Worm (Caenorhabditis elegans) whole organism, mixed stage, embryonic: Measurements from ENCODE around the gene rabn-5.

Source experiments
- blmp-1 ChIP-seq: fragments of 150-350 bp; optimal IDR thresholded peaks from 2 replicates; lab custom pipeline; 2014; ENCODE audit warnings: missing biosample characterization, missing genetic modification characterization
- ceh-83 ChIP-seq: fragments of 200-800 bp; sonication (Bioruptor generic); optimal IDR thresholded peaks from 2 replicates; lab custom pipeline; 2018; ENCODE audit warnings: mild to moderate bottlenecking, missing genetic modification characterization, missing compliant biosample characterization
- ces-1 ChIP-seq: fragments of 150-350 bp; optimal IDR thresholded peaks from 2 replicates; lab custom pipeline; 2014; ENCODE audit warnings: missing biosample characterization, missing genetic modification reagents, missing genetic modification characterization
- cnd-1 ChIP-seq: fragments of 200-800 bp; sonication (Bioruptor generic); optimal IDR thresholded peaks from 2 replicates; lab custom pipeline; 2018; ENCODE audit warnings: mild to moderate bottlenecking, missing genetic modification characterization, missing compliant biosample characterization
- elt-3 ChIP-seq: fragments of 150-350 bp; optimal IDR thresholded peaks from 2 replicates; lab custom pipeline; 2014; ENCODE audit warnings: missing biosample characterization, missing genetic modification characterization
- ham-2 ChIP-seq: fragments of 200-800 bp; sonication (Bioruptor generic); optimal IDR thresholded peaks from 2 replicates; lab custom pipeline; 2018; ENCODE audit warnings: mild to moderate bottlenecking, missing genetic modification characterization, missing compliant biosample characterization
- lin-13 ChIP-seq: fragments of 150-350 bp; optimal IDR thresholded peaks from 2 replicates; lab custom pipeline; 2014; ENCODE audit warnings: missing biosample characterization, missing genetic modification characterization
- lsy-2 ChIP-seq: fragments of 150-350 bp; optimal IDR thresholded peaks from 2 replicates; lab custom pipeline; 2014; ENCODE audit warnings: missing biosample characterization, missing genetic modification characterization
- nhr-12 ChIP-seq: fragments of 150-350 bp; optimal IDR thresholded peaks from 2 replicates; lab custom pipeline; 2014; ENCODE audit warnings: missing biosample characterization, missing genetic modification characterization
- nhr-237 ChIP-seq: fragments of 150-350 bp; optimal IDR thresholded peaks from 2 replicates; lab custom pipeline; 2014; ENCODE audit warnings: missing biosample characterization, missing genetic modification characterization
- nhr-28 ChIP-seq: fragments of 150-350 bp; optimal IDR thresholded peaks from 2 replicates; lab custom pipeline; 2014; ENCODE audit warnings: missing biosample characterization, missing genetic modification characterization
- nhr-76 ChIP-seq: sonication (generic microtip); optimal IDR thresholded peaks from 2 replicates; lab custom pipeline; 2017; ENCODE audit warnings: missing biosample characterization, missing genetic modification characterization
- unc-39 ChIP-seq: fragments of 150-350 bp; optimal IDR thresholded peaks from 2 replicates; lab custom pipeline; 2014; ENCODE audit warnings: missing biosample characterization, missing genetic modification characterization
- ztf-11 ChIP-seq: fragments of 150-350 bp; optimal IDR thresholded peaks from 2 replicates; lab custom pipeline; 2014; ENCODE audit warnings: missing biosample characterization, missing genetic modification characterization

ce11 chrIII:5915926-5916325 is 51.6 kb downstream of the rabn-5 start:
- TF ChIP-seq unc-39 (tag; lab: Kevin White, UChicago) (no peak), ceh-83 (GFP tag; lab: Kevin White, UChicago) (no peak), ham-2 (GFP tag; lab: Kevin White, UChicago) (no peak), elt-3 (tag; lab: Kevin White, UChicago) (no peak), nhr-76 (tag; lab: Kevin White, UChicago) (no peak), lin-13 (tag; lab: Kevin White, UChicago) (no peak), nhr-237 (no peak), ces-1 (no peak), lsy-2 (tag; lab: Kevin White, UChicago) (no peak), nhr-28 (tag; lab: Kevin White, UChicago) (no peak), ztf-11 (tag; lab: Kevin White, UChicago) (no peak), blmp-1 (tag; lab: Kevin White, UChicago) (no peak), cnd-1 (tag; lab: Kevin White, UChicago) (no peak), nhr-12 (no peak)
